Worm (Caenorhabditis elegans): ENCODE data around the gene Y75B8A.25.

The Y75B8A.25 gene

ce11 chrIII:12278766-12279165, 4.9 kb downstream of the Y75B8A.25 start:
- no peak for TF ChIP-seq lsy-2 (tag; optimal IDR thresholded peaks at IDR 0.05)
- TF ChIP-seq mep-1 (tag; optimal IDR thresholded peaks at IDR 0.05): no peak
- no peak for TF ChIP-seq hlh-1 (tag; optimal IDR thresholded peaks at IDR 0.05)
- no peak for TF ChIP-seq nhr-76 (tag; optimal IDR thresholded peaks at IDR 0.05)
- no peak for TF ChIP-seq elt-3 (tag; optimal IDR thresholded peaks at IDR 0.05)
- TF ChIP-seq ceh-43 (GFP tag; optimal IDR thresholded peaks at IDR 0.05): no peak
- TF ChIP-seq M03D4.4 (tag; optimal IDR thresholded peaks at IDR 0.05): no peak
- no peak for TF ChIP-seq unc-62 (GFP tag; optimal IDR thresholded peaks at IDR 0.05)
- TF ChIP-seq ceh-39 (tag; optimal IDR thresholded peaks at IDR 0.05): no peak
- no peak for TF ChIP-seq nhr-28 (tag; optimal IDR thresholded peaks at IDR 0.05)
- TF ChIP-seq ztf-11 (tag; optimal IDR thresholded peaks at IDR 0.05): no peak
- no peak for TF ChIP-seq flh-1 (GFP tag; optimal IDR thresholded peaks at IDR 0.05)
- no peak for TF ChIP-seq ces-1 (GFP tag; optimal IDR thresholded peaks at IDR 0.05)
- TF ChIP-seq nhr-2 (tag; optimal IDR thresholded peaks at IDR 0.05): no peak
- no peak for TF ChIP-seq unc-39 (tag; optimal IDR thresholded peaks at IDR 0.05)
- no peak for TF ChIP-seq nhr-237 (tag; optimal IDR thresholded peaks at IDR 0.05)
- no peak for TF ChIP-seq unc-120 (tag; optimal IDR thresholded peaks at IDR 0.05; ENCODE audit: poor library complexity, severe bottlenecking)
- no peak for TF ChIP-seq snpc-4 (tag; optimal IDR thresholded peaks at IDR 0.05)
- TF ChIP-seq mab-5 (tag; optimal IDR thresholded peaks at IDR 0.05): no peak
- TF ChIP-seq nhr-12 (tag; optimal IDR thresholded peaks at IDR 0.05): no peak

- no peak for TF ChIP-seq unc-39 (tag; optimal IDR thresholded peaks at IDR 0.05)
- no peak for TF ChIP-seq nhr-28 (tag; optimal IDR thresholded peaks at IDR 0.05)
- no peak for TF ChIP-seq mab-5 (tag; optimal IDR thresholded peaks at IDR 0.05)
- TF ChIP-seq sptf-1 (tag; optimal IDR thresholded peaks at IDR 0.05): no peak
- TF ChIP-seq nhr-237 (tag; optimal IDR thresholded peaks at IDR 0.05): no peak
- no peak for TF ChIP-seq lin-32 (GFP tag; optimal IDR thresholded peaks at IDR 0.05)
- no peak for TF ChIP-seq ceh-43 (GFP tag; optimal IDR thresholded peaks at IDR 0.05)
- no peak for TF ChIP-seq flh-1 (GFP tag; optimal IDR thresholded peaks at IDR 0.05)
- TF ChIP-seq lin-13 (tag; optimal IDR thresholded peaks at IDR 0.05): no peak
- TF ChIP-seq ceh-39 (tag; optimal IDR thresholded peaks at IDR 0.05): no peak
- TF ChIP-seq M03D4.4 (tag; optimal IDR thresholded peaks at IDR 0.05): no peak
- TF ChIP-seq unc-62 (GFP tag; optimal IDR thresholded peaks at IDR 0.05): no peak
- no peak for TF ChIP-seq cnd-1 (tag; optimal IDR thresholded peaks at IDR 0.05)
- no peak for TF ChIP-seq nhr-76 (tag; optimal IDR thresholded peaks at IDR 0.05)
Measured at ce11 chrIII:12284157-12284556, 10.3 kb downstream of the Y75B8A.25 start.

- TF ChIP-seq sem-2 (GFP tag; optimal IDR thresholded peaks at IDR 0.05) (no peak), M03D4.4 (tag; optimal IDR thresholded peaks at IDR 0.05) (no peak), blmp-1 (tag; optimal IDR thresholded peaks at IDR 0.05) (no peak), mls-2 (tag; optimal IDR thresholded peaks at IDR 0.05) (no peak), lin-32 (GFP tag; optimal IDR thresholded peaks at IDR 0.05) (no peak), ceh-39 (tag; optimal IDR thresholded peaks at IDR 0.05) (no peak), lin-13 (tag; optimal IDR thresholded peaks at IDR 0.05) (no peak), zip-8 (tag; optimal IDR thresholded peaks at IDR 0.05) (no peak), lsy-2 (tag; optimal IDR thresholded peaks at IDR 0.05) (no peak), flh-1 (GFP tag; optimal IDR thresholded peaks at IDR 0.05) (no peak)
Measured at ce11 chrIII:12292465-12292864, 18.6 kb downstream of the Y75B8A.25 start.

- TF ChIP-seq lin-13 (tag; optimal IDR thresholded peaks at IDR 0.05): no peak
- TF ChIP-seq M03D4.4 (tag; optimal IDR thresholded peaks at IDR 0.05): no peak
- TF ChIP-seq nhr-237 (tag; optimal IDR thresholded peaks at IDR 0.05): no peak
- no peak for TF ChIP-seq elt-1 (tag; optimal IDR thresholded peaks at IDR 0.05; ENCODE audit: borderline replicate concordance, insufficient read depth)
- TF ChIP-seq elt-3 (tag; optimal IDR thresholded peaks at IDR 0.05): no peak
- no peak for TF ChIP-seq mep-1 (tag; optimal IDR thresholded peaks at IDR 0.05)
- no peak for TF ChIP-seq bed-3 (GFP tag; optimal IDR thresholded peaks at IDR 0.05)
- TF ChIP-seq sem-2 (GFP tag; optimal IDR thresholded peaks at IDR 0.05): no peak
- no peak for TF ChIP-seq drap-1 (GFP tag; optimal IDR thresholded peaks at IDR 0.05)
- TF ChIP-seq mab-5 (tag; optimal IDR thresholded peaks at IDR 0.05): no peak
- TF ChIP-seq blmp-1 (tag; optimal IDR thresholded peaks at IDR 0.05): no peak
- TF ChIP-seq zip-8 (tag; optimal IDR thresholded peaks at IDR 0.05): no peak
- no peak for TF ChIP-seq snpc-4 (tag; optimal IDR thresholded peaks at IDR 0.05)
- TF ChIP-seq mls-2 (tag; optimal IDR thresholded peaks at IDR 0.05): no peak
- TF ChIP-seq nhr-12 (tag; optimal IDR thresholded peaks at IDR 0.05): no peak
Measured at ce11 chrIII:12297303-12297702, 23.5 kb downstream of the Y75B8A.25 start.

DNA sequence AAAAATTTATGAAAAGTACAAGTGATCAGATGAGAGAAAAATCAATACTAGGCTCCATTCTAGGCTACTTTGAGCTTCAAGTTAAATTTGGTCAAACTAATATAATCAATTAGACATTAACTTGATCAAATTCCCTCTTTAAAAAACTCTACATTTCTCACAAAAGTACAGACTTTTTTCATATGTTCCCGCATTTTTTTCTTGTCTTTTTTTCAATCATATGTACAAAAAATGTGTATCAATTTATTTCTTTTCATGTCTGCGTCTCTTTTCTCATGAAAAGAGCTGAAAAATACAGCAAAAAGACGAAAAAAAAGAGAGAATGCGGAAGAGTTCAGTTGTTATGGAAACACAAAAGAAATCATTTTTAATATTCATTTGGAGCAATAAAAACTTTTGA, 25.4 kb downstream of the Y75B8A.25 start:
- TF ChIP-seq bed-3 (GFP tag; optimal IDR thresholded peaks at IDR 0.05) (no peak), drap-1 (GFP tag; optimal IDR thresholded peaks at IDR 0.05) (no peak), mab-5 (tag; optimal IDR thresholded peaks at IDR 0.05) (no peak), M03D4.4 (tag; optimal IDR thresholded peaks at IDR 0.05) (no peak), elt-1 (tag; optimal IDR thresholded peaks at IDR 0.05; ENCODE audit: borderline replicate concordance, insufficient read depth) (no peak), tbx-8 (GFP tag; optimal IDR thresholded peaks at IDR 0.05) (no peak), pha-4 (tag; optimal IDR thresholded peaks at IDR 0.05) (no peak)

All from whole organism, mixed stage, embryonic.